Fruit fly (Drosophila melanogaster): ENCODE results near the gene Ptp61F.

Gene Ptp61F

DNA sequence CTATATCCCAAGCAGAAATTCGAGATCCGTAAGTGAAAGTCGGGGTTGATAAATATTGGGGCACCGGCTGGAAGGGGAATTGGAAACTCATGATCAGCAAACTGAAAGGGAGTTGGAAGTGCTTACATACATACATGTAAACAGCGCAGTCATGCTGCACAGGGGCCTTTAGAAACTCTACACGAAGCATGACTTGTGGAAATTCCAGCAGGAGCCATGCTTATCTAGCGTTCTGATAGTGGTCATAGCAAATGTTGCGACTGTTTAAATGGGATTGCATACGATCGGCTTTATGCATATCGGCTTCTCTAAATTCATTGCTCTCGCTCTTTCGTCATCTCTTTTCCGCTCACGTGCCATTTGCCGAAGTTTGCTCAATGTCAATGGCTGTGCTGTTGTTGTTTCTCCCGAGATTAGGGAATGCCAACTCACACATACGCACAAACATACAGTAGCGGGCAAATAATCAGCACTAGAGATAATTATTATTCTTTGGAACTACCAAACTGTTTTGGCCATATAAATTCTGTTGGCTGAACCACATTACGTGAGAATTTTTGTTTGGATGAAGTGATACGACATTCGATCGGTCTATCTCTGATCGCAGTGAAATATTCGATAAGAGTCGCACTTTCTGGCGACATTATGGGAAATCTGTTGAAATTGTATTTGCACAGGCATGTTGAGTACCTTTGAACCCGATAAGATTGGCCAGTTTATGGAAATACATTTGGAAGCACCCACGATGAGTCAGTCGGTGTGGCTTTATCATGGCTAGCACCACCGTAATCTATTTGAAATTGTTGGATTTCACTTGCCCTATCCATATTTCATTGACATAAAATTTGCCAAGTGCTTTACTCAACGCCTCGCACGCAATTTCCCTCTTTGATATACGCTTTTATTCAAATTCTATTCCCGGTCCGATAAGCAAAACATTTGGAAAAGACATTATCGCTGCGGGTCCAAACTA is 138.8 kb downstream of the Ptp61F start (continued):
- TF ChIP-seq CG10366 (GFP tag; IDR thresholded peaks at IDR 0.05): no peak
- no peak for TF ChIP-seq Mad (GFP tag; optimal IDR thresholded peaks at IDR 0.05)
- no peak for TF ChIP-seq ttk (GFP tag; IDR thresholded peaks at IDR 0.05)
- no peak for TF ChIP-seq scrt (GFP tag; optimal IDR thresholded peaks at IDR 0.05)
- TF ChIP-seq D19A (tag; optimal IDR thresholded peaks at IDR 0.05): no peak
- no peak for TF ChIP-seq Opbp (GFP tag; IDR thresholded peaks at IDR 0.05; ENCODE audit: partially characterized antibody)
- TF ChIP-seq CHES-1-like (GFP tag; optimal IDR thresholded peaks at IDR 0.05): no peak
- TF ChIP-seq CG10147 (GFP tag; optimal IDR thresholded peaks at IDR 0.05): no peak
- peak; percentile 35; the same call in 1 of the 2 replicates for TF ChIP-seq slbo (GFP tag; IDR thresholded peaks at IDR 0.05)
- no peak for TF ChIP-seq Bdp1 (GFP tag; optimal IDR thresholded peaks at IDR 0.05)
- TF ChIP-seq CG32772 (GFP tag; IDR thresholded peaks at IDR 0.05): no peak
- peak; percentile 24; the same call in 1 of the 2 replicates for TF ChIP-seq CG10321 (GFP tag; IDR thresholded peaks at IDR 0.05)
- no peak for TF ChIP-seq trem (tag; optimal IDR thresholded peaks at IDR 0.05)
- TF ChIP-seq CG11696 (GFP tag; IDR thresholded peaks at IDR 0.05): peak; percentile 91
- TF ChIP-seq CTCF (GFP tag; optimal IDR thresholded peaks at IDR 0.05): no peak
- no peak for TF ChIP-seq jing (GFP tag; optimal IDR thresholded peaks at IDR 0.05)
- no peak for TF ChIP-seq CG18011 (GFP tag; optimal IDR thresholded peaks at IDR 0.05)
- TF ChIP-seq yki (optimal IDR thresholded peaks at IDR 0.05): no peak
- TF ChIP-seq BtbVII (GFP tag; optimal IDR thresholded peaks at IDR 0.05): peak; percentile 22
- no peak for TF ChIP-seq CG34224 (GFP tag; IDR thresholded peaks at IDR 0.05; ENCODE audit: partially characterized antibody)
- TF ChIP-seq Elba2 (GFP tag; optimal IDR thresholded peaks at IDR 0.05): no peak
- no peak for TF ChIP-seq CG17802 (tag; optimal IDR thresholded peaks at IDR 0.05)
- no peak for TF ChIP-seq chn (GFP tag; optimal IDR thresholded peaks at IDR 0.05)
- no peak for TF ChIP-seq CG17328 (GFP tag; IDR thresholded peaks at IDR 0.05)
- no peak for TF ChIP-seq CG7987 (GFP tag; optimal IDR thresholded peaks at IDR 0.05)
- no peak for TF ChIP-seq bbx (GFP tag; IDR thresholded peaks at IDR 0.05; ENCODE audit: partially characterized antibody)
- TF ChIP-seq schlank (tag; optimal IDR thresholded peaks at IDR 0.05): no peak
- TF ChIP-seq Xrp1 (GFP tag; IDR thresholded peaks at IDR 0.05): peak; percentile 28; the same call in 1 of the 2 replicates
- peak; percentile 35 for TF ChIP-seq sens (GFP tag)
- no peak for TF ChIP-seq row (GFP tag; IDR thresholded peaks at IDR 0.05)
- TF ChIP-seq CG14667 (GFP tag; IDR thresholded peaks at IDR 0.05): no peak
- TF ChIP-seq Rfx (GFP tag; IDR thresholded peaks at IDR 0.05): peak; percentile 55
- peak; percentile 77 for TF ChIP-seq Ets65A (GFP tag)
- no peak for TF ChIP-seq CG2129 (GFP tag; IDR thresholded peaks at IDR 0.05; ENCODE audit: partially characterized antibody)
- no peak for TF ChIP-seq CG30431 (GFP tag; optimal IDR thresholded peaks at IDR 0.05)
- TF ChIP-seq grau (tag; optimal IDR thresholded peaks at IDR 0.05): peak; percentile 15
- TF ChIP-seq da (GFP tag; optimal IDR thresholded peaks at IDR 0.05): no peak
- TF ChIP-seq Optix (GFP tag; IDR thresholded peaks at IDR 0.05): no peak
- peak; percentile 47; the same call in 1 of the 3 replicates for TF ChIP-seq CG11695 (GFP tag; IDR thresholded peaks at IDR 0.05)
- TF ChIP-seq slou (GFP tag; optimal IDR thresholded peaks at IDR 0.05): no peak
- TF ChIP-seq tll (GFP tag; optimal IDR thresholded peaks at IDR 0.05): peak in 1 of 2 experiments; percentile 43
- no peak for TF ChIP-seq CG12391 (tag; optimal IDR thresholded peaks at IDR 0.05)
- TF ChIP-seq kni (GFP tag; optimal IDR thresholded peaks at IDR 0.05): no peak
- TF ChIP-seq pan (optimal IDR thresholded peaks at IDR 0.05): no peak
- TF ChIP-seq pan (GFP tag; optimal IDR thresholded peaks at IDR 0.05 in 1 of 2, IDR thresholded peaks at IDR 0.05 in 1 of 2): peak in 1 of 2 experiments; percentile 22
- no peak for TF ChIP-seq CG9876 (GFP tag; optimal IDR thresholded peaks at IDR 0.05)
- TF ChIP-seq aop (GFP tag; IDR thresholded peaks at IDR 0.05): no peak
- TF ChIP-seq NC2α (GFP tag; optimal IDR thresholded peaks at IDR 0.05): no peak
- no peak for TF ChIP-seq maf-S (GFP tag; optimal IDR thresholded peaks at IDR 0.05)
- TF ChIP-seq CG18619 (GFP tag; optimal IDR thresholded peaks at IDR 0.05): no peak
- no peak for TF ChIP-seq pnt (GFP tag; optimal IDR thresholded peaks at IDR 0.05)

Data from whole organism, embryonic.